Worm (Caenorhabditis elegans): Measurements from ENCODE around the gene Y56A3A.2.
A peak's percentile ranks its signal among the peaks of the same experiment; 100 is the strongest.

- TF ChIP-seq W03F9.2 (tag; optimal IDR thresholded peaks at IDR 0.05) (no peak), dao-5 (tag; optimal IDR thresholded peaks at IDR 0.05) (peak; percentile 60)
Observed at ce11 chrIII:11830522-11831489, 31.2 kb downstream of the Y56A3A.2 start.
